Fruit fly (Drosophila melanogaster): ENCODE data around the gene CG12991.

CG12991 gene

DNA sequence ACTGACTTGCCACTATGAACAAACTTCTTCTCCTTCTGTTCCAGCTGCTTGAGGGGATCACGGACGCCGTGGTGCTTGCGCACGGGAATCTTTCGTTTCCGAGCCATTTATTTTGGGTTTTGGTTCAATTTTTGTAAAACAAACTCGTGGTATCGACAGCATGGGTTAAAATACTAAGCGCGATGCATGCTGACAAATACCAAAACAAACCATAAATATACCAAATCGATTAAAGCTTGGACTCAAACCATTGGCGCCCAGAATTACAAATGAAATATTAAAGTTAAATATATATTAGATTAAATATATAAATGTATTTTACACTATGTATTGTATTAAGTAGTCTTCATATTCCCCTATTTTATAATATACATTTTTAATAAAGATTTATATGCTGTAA lies 49.7 kb downstream of the CG12991 start, which contains the start of gene CG8326:
CG8326 (minus strand) TSS at position 176 of the 400 bp plus-strand sequence.
- TF ChIP-seq Bteb2 (GFP tag; optimal IDR thresholded peaks at IDR 0.05), result no peak
- TF ChIP-seq CG5953 (GFP tag; IDR thresholded peaks at IDR 0.05), result no peak
- TF ChIP-seq CG9817 (tag; optimal IDR thresholded peaks at IDR 0.05), result no peak
- no peak for TF ChIP-seq ems (GFP tag; optimal IDR thresholded peaks at IDR 0.05)
- no peak for TF ChIP-seq CG17385 (GFP tag; optimal IDR thresholded peaks at IDR 0.05)
- TF ChIP-seq knrl (GFP tag; IDR thresholded peaks at IDR 0.05; ENCODE audit: partially characterized antibody), result no peak
- no peak for TF ChIP-seq CG8290 (GFP tag; optimal IDR thresholded peaks at IDR 0.05)
- no peak for TF ChIP-seq CG8290 (tag; optimal IDR thresholded peaks at IDR 0.05)
- TF ChIP-seq cad (GFP tag; optimal IDR thresholded peaks at IDR 0.05), result no peak
- TF ChIP-seq twi (tag; optimal IDR thresholded peaks at IDR 0.05), result no peak
- no peak for TF ChIP-seq yki (optimal IDR thresholded peaks at IDR 0.05)
- TF ChIP-seq tll (GFP tag; optimal IDR thresholded peaks at IDR 0.05), result no peak
- TF ChIP-seq dimm (GFP tag; IDR thresholded peaks at IDR 0.05), result no peak
- no peak for TF ChIP-seq caup (GFP tag; optimal IDR thresholded peaks at IDR 0.05; ENCODE audit: severe bottlenecking)
- no peak for TF ChIP-seq CG31388 (GFP tag; optimal IDR thresholded peaks at IDR 0.05)
- TF ChIP-seq wor (GFP tag; IDR thresholded peaks at IDR 0.05), result no peak
- TF ChIP-seq Kr (GFP tag; optimal IDR thresholded peaks at IDR 0.05), result no peak
- TF ChIP-seq MESR4 (GFP tag; optimal IDR thresholded peaks at IDR 0.05), result peak; percentile 31
- TF ChIP-seq CG12071 (GFP tag; optimal IDR thresholded peaks at IDR 0.05), result no peak
- TF ChIP-seq CG9876 (GFP tag; optimal IDR thresholded peaks at IDR 0.05), result no peak
- no peak for TF ChIP-seq tx (GFP tag; optimal IDR thresholded peaks at IDR 0.05)
- no peak for TF ChIP-seq gem (tag; optimal IDR thresholded peaks at IDR 0.05)
- no peak for TF ChIP-seq Atf6 (GFP tag; IDR thresholded peaks at IDR 0.05)
- no peak for TF ChIP-seq sc (optimal IDR thresholded peaks at IDR 0.05)
- TF ChIP-seq sc (GFP tag; optimal IDR thresholded peaks at IDR 0.05), result no peak
- no peak for TF ChIP-seq HLH4C (GFP tag; IDR thresholded peaks at IDR 0.05; ENCODE audit: partially characterized antibody)
- no peak for TF ChIP-seq CG7928 (GFP tag; optimal IDR thresholded peaks at IDR 0.05)
- TF ChIP-seq CG2889 (GFP tag; IDR thresholded peaks at IDR 0.05), result no peak
- TF ChIP-seq CG10274 (GFP tag; optimal IDR thresholded peaks at IDR 0.05), result no peak
- no peak for TF ChIP-seq CG11696 (GFP tag; IDR thresholded peaks at IDR 0.05)
- TF ChIP-seq CG12299 (tag; optimal IDR thresholded peaks at IDR 0.05), result no peak
- TF ChIP-seq trh (GFP tag; optimal IDR thresholded peaks at IDR 0.05), result no peak
- TF ChIP-seq CG14014 (GFP tag; IDR thresholded peaks at IDR 0.05), result no peak
- peak; percentile 42 for TF ChIP-seq exex (tag; optimal IDR thresholded peaks at IDR 0.05)
- TF ChIP-seq CG33557 (GFP tag; optimal IDR thresholded peaks at IDR 0.05), result no peak
- peak; percentile 15 for TF ChIP-seq CG10267 (tag; optimal IDR thresholded peaks at IDR 0.05)
- no peak for TF ChIP-seq CG8924 (tag; optimal IDR thresholded peaks at IDR 0.05)
- TF ChIP-seq CG18262 (tag; optimal IDR thresholded peaks at IDR 0.05), result no peak
- no peak for TF ChIP-seq CG6683 (GFP tag; optimal IDR thresholded peaks at IDR 0.05)
- no peak for TF ChIP-seq chm (GFP tag; IDR thresholded peaks at IDR 0.05)
- TF ChIP-seq mld (GFP tag; IDR thresholded peaks at IDR 0.05; ENCODE audit: partially characterized antibody), result no peak
- peak; percentile 52 for TF ChIP-seq pzg (GFP tag; optimal IDR thresholded peaks at IDR 0.05)
- TF ChIP-seq zen2 (GFP tag; IDR thresholded peaks at IDR 0.05; ENCODE audit: partially characterized antibody), result no peak
- TF ChIP-seq C15 (GFP tag; IDR thresholded peaks at IDR 0.05), result no peak
- TF ChIP-seq CG9797 (GFP tag; optimal IDR thresholded peaks at IDR 0.05), result peak; percentile 30
- no peak for TF ChIP-seq CG4328 (GFP tag; optimal IDR thresholded peaks at IDR 0.05)
- no peak for TF ChIP-seq Sry-δ (GFP tag; optimal IDR thresholded peaks at IDR 0.05)
- TF ChIP-seq Opbp (GFP tag; IDR thresholded peaks at IDR 0.05; ENCODE audit: partially characterized antibody), result no peak
- no peak for TF ChIP-seq CG10366 (GFP tag; IDR thresholded peaks at IDR 0.05)
- no peak for TF ChIP-seq CG8089 (GFP tag; optimal IDR thresholded peaks at IDR 0.05)
- TF ChIP-seq CG17186 (GFP tag; optimal IDR thresholded peaks at IDR 0.05), result no peak
- no peak for TF ChIP-seq CG7271 (tag; optimal IDR thresholded peaks at IDR 0.05)

Data from whole organism, embryonic.